Fruit fly (Drosophila melanogaster): Measurements from ENCODE around the gene Mcr.

- TF ChIP-seq Sin3A (optimal IDR thresholded peaks at IDR 0.05): no peak
- no peak for TF ChIP-seq Myc (optimal IDR thresholded peaks at IDR 0.05)
- no peak for TF ChIP-seq ttk (optimal IDR thresholded peaks at IDR 0.05)
These were observed 5.4 kb upstream of the Mcr start for dm6 chr2L:8088025-8088789.

Measured in Kc167 (cell line).